Fruit fly (Drosophila melanogaster): ENCODE results near the gene Hus1-like.

The Hus1-like gene

dm6 chr3R:4830413-4830812 lies 18.5 kb upstream of the Hus1-like start, which contains the start of gene CG14658:
TSS of gene CG14658 (minus strand) at chr3R:4830513.
- TF ChIP-seq pum (GFP tag; optimal IDR thresholded peaks at IDR 0.05) (no peak), sens (GFP tag) (peak; percentile 14), CTCF (GFP tag; optimal IDR thresholded peaks at IDR 0.05) (peak; percentile 9)

- TF ChIP-seq CG7839 (tag; optimal IDR thresholded peaks at IDR 0.05), result no peak
- no peak for TF ChIP-seq h (optimal IDR thresholded peaks at IDR 0.05)
- peak; percentile 49 for TF ChIP-seq CG12769 (tag; optimal IDR thresholded peaks at IDR 0.05)
- no peak for TF ChIP-seq dan (GFP tag; IDR thresholded peaks at IDR 0.05)
- TF ChIP-seq CG2199 (GFP tag; IDR thresholded peaks at IDR 0.05), result peak; percentile 71; the same call in 1 of the 3 replicates
- no peak for TF ChIP-seq CG12299 (tag; optimal IDR thresholded peaks at IDR 0.05)
- TF ChIP-seq lab (GFP tag; optimal IDR thresholded peaks at IDR 0.05), result no peak
- no peak for TF ChIP-seq hb (GFP tag; IDR thresholded peaks at IDR 0.05; ENCODE audit: partially characterized antibody)
- TF ChIP-seq row (GFP tag; IDR thresholded peaks at IDR 0.05), result no peak
- 0 out of 3 replicates have a peak, but pooled peaks have one; percentile 17 for TF ChIP-seq CG34422 (GFP tag; IDR thresholded peaks at IDR 0.05)
- TF ChIP-seq crol (GFP tag; IDR thresholded peaks at IDR 0.05), result peak; percentile 89
- TF ChIP-seq CG4360 (GFP tag; IDR thresholded peaks at IDR 0.05), result 0 out of 2 replicates have a peak, but pooled peaks have one; percentile 18
Observed at dm6 chr3R:4825188-4825587, 13.3 kb upstream of the Hus1-like start.

- TF ChIP-seq Bgb (GFP tag; IDR thresholded peaks at IDR 0.05; ENCODE audit: partially characterized antibody) (peak; percentile 93), Nf-YC (tag; optimal IDR thresholded peaks at IDR 0.05) (peak; percentile 47), exex (tag; optimal IDR thresholded peaks at IDR 0.05) (peak; percentile 21), CG8290 (GFP tag; optimal IDR thresholded peaks at IDR 0.05) (no peak), CG8290 (tag; optimal IDR thresholded peaks at IDR 0.05) (peak in 1 of 2 experiments; percentile 40), Drgx (GFP tag; IDR thresholded peaks at IDR 0.05) (no peak), gcm (GFP tag; optimal IDR thresholded peaks at IDR 0.05) (peak; percentile 82), E2f2 (GFP tag; IDR thresholded peaks at IDR 0.05) (peak; percentile 96), Chrac-16 (GFP tag; optimal IDR thresholded peaks at IDR 0.05) (no peak), Side (GFP tag; optimal IDR thresholded peaks at IDR 0.05) (peak; percentile 44), CG13287 (GFP tag; IDR thresholded peaks at IDR 0.05; ENCODE audit: partially characterized antibody) (peak; percentile 98), TFAM (GFP tag; optimal IDR thresholded peaks at IDR 0.05) (no peak), dan (GFP tag; IDR thresholded peaks at IDR 0.05) (no peak), MESR4 (GFP tag; optimal IDR thresholded peaks at IDR 0.05) (peak; percentile 98), CG12769 (tag; optimal IDR thresholded peaks at IDR 0.05) (peak; percentile 4), CG16863 (GFP tag; optimal IDR thresholded peaks at IDR 0.05) (no peak), ara (GFP tag; IDR thresholded peaks at IDR 0.05) (0 out of 2 replicates have a peak, but pooled peaks have one; percentile 29), CG15601 (tag; optimal IDR thresholded peaks at IDR 0.05) (peak; percentile 40), knrl (GFP tag; IDR thresholded peaks at IDR 0.05; ENCODE audit: partially characterized antibody) (peak; percentile 86), gsb (GFP tag; IDR thresholded peaks at IDR 0.05) (no peak), CG6791 (GFP tag; IDR thresholded peaks at IDR 0.05; ENCODE audit: partially characterized antibody) (peak; percentile 89), hb (GFP tag; IDR thresholded peaks at IDR 0.05; ENCODE audit: partially characterized antibody) (peak; percentile 85), gro (GFP tag; optimal IDR thresholded peaks at IDR 0.05) (peak; percentile 32), CG8765 (GFP tag; IDR thresholded peaks at IDR 0.05) (no peak), CG10979 (tag; optimal IDR thresholded peaks at IDR 0.05) (peak; percentile 14), Myb (GFP tag; optimal IDR thresholded peaks at IDR 0.05) (peak; percentile 62), ssp (GFP tag; IDR thresholded peaks at IDR 0.05) (no peak), CG1647 (GFP tag; optimal IDR thresholded peaks at IDR 0.05) (no peak), CG3065 (GFP tag; optimal IDR thresholded peaks at IDR 0.05) (no peak), CG32532 (GFP tag; IDR thresholded peaks at IDR 0.05) (no peak), trh (GFP tag; optimal IDR thresholded peaks at IDR 0.05) (no peak), CG14860 (GFP tag; IDR thresholded peaks at IDR 0.05; ENCODE audit: partially characterized antibody) (peak; percentile 89), CG15479 (GFP tag; optimal IDR thresholded peaks at IDR 0.05) (peak; percentile 10), CG9215 (GFP tag; IDR thresholded peaks at IDR 0.05) (no peak), lab (GFP tag; optimal IDR thresholded peaks at IDR 0.05) (no peak), mirr (GFP tag; optimal IDR thresholded peaks at IDR 0.05) (peak; percentile 18), inv (GFP tag; IDR thresholded peaks at IDR 0.05; ENCODE audit: partially characterized antibody) (peak; percentile 87)
Observed at dm6 chr3R:4821098-4821605, 9.3 kb upstream of the Hus1-like start, which contains the start of gene CG14657. TSS of gene CG14657 (minus strand) at chr3R:4821432.
